Worm (Caenorhabditis elegans) whole organism, L4 larva: Measurements from ENCODE around the gene zfp-1.

Experiments
- F37D6.2 ChIP-seq: sonication (generic microtip); optimal IDR thresholded peaks from 2 replicates; lab custom pipeline; 2016; ENCODE audit warnings: mild to moderate bottlenecking, missing genetic modification characterization, missing compliant biosample characterization
- R02D3.7 ChIP-seq: fragments of 150-350 bp; sonication (generic microtip); optimal IDR thresholded peaks from 3 replicates; lab custom pipeline; 2014; ENCODE audit warnings: missing biosample characterization, missing genetic modification characterization
- attf-4 ChIP-seq: sonication (generic microtip); optimal IDR thresholded peaks from 3 replicates; lab custom pipeline; 2017; ENCODE audit warnings: missing biosample characterization, missing genetic modification characterization
- ceh-82 ChIP-seq: sonication (generic microtip); optimal IDR thresholded peaks from 2 replicates; lab custom pipeline; 2017; ENCODE audit warnings: missing biosample characterization, missing genetic modification characterization
- nhr-76 ChIP-seq: fragments of 150-350 bp; optimal IDR thresholded peaks from 2 replicates; lab custom pipeline; 2014; ENCODE audit warnings: missing biosample characterization, missing genetic modification characterization

ce11 chrIII:8782080-8782479, 9.3 kb upstream of the zfp-1 start:
- no peak for TF ChIP-seq ceh-82 (tag; lab: Kevin White, UChicago)
- no peak for TF ChIP-seq nhr-76 (tag; lab: Kevin White, UChicago)
- no peak for TF ChIP-seq F37D6.2
- no peak for TF ChIP-seq R02D3.7
- TF ChIP-seq attf-4 = no peak
